Worm (Caenorhabditis elegans) whole organism, early embryonic: ENCODE results near the gene Y62H9A.16.
"Not testable (repeated sequence)": the region's sequence is repeated elsewhere in the genome, so short reads cannot be mapped to it uniquely, and the experiment has no call there.

Experiments
- B0310.2 ChIP-seq: sonication (generic microtip); optimal IDR thresholded peaks from 2 replicates; lab custom pipeline; 2016; ENCODE audit warnings: mild to moderate bottlenecking, missing genetic modification characterization, missing compliant biosample characterization
- F13C5.2 ChIP-seq: sonication (generic microtip); optimal IDR thresholded peaks from 2 replicates; lab custom pipeline; 2017; ENCODE audit warnings: mild to moderate bottlenecking, missing genetic modification characterization, inconsistent platforms, missing compliant biosample characterization
- aly-1 ChIP-seq: sonication (generic microtip); optimal IDR thresholded peaks from 2 replicates; lab custom pipeline; 2016; ENCODE audit warnings: missing genetic modification characterization, missing compliant biosample characterization
- ama-1 ChIP-seq: fragments of 150-350 bp; optimal IDR thresholded peaks from 2 replicates; lab custom pipeline; 2014
- ceh-13 ChIP-seq: fragments of 200-800 bp; sonication (Bioruptor generic); optimal IDR thresholded peaks from 2 replicates; lab custom pipeline; 2018; ENCODE audit warnings: mild to moderate bottlenecking, missing genetic modification characterization, missing compliant biosample characterization
- ceh-36 ChIP-seq: sonication (generic microtip); optimal IDR thresholded peaks from 2 replicates; lab custom pipeline; 2016; ENCODE audit warnings: missing genetic modification characterization, inconsistent platforms, missing compliant biosample characterization
- ets-7 ChIP-seq: sonication (generic microtip); optimal IDR thresholded peaks from 2 replicates; lab custom pipeline; 2016; ENCODE audit warnings: missing genotype, missing genetic modification characterization, missing compliant biosample characterization
- flt-1 ChIP-seq: fragments of 200-800 bp; sonication (Bioruptor generic); IDR thresholded peaks from 2 replicates; pipeline ENCODE4 v1.3.6; 2022; ENCODE audit warnings: missing genetic modification characterization, missing compliant biosample characterization
- hmbx-1 ChIP-seq: sonication (generic microtip); optimal IDR thresholded peaks from 2 replicates; lab custom pipeline; 2016; ENCODE audit warnings: mild to moderate bottlenecking, missing genetic modification characterization, missing compliant biosample characterization
- hmg-4 ChIP-seq: fragments of 200-800 bp; sonication (Bioruptor generic); optimal IDR thresholded peaks from 2 replicates; lab custom pipeline; 2018; ENCODE audit warnings: mild to moderate bottlenecking, missing genetic modification characterization, missing compliant biosample characterization
- hnd-1 ChIP-seq: sonication (generic microtip); optimal IDR thresholded peaks from 2 replicates; lab custom pipeline; 2016; ENCODE audit warnings: missing genetic modification characterization, missing compliant biosample characterization
- pes-1 ChIP-seq: fragments of 200-800 bp; sonication (Bioruptor generic); IDR thresholded peaks from 2 replicates; pipeline ENCODE4 v1.3.6; 2022; ENCODE audit warnings: missing genetic modification reagents, missing genetic modification characterization, missing compliant biosample characterization
- scrt-1 ChIP-seq: fragments of 200-800 bp; sonication (Bioruptor generic); IDR thresholded peaks from 2 replicates; pipeline ENCODE4 v1.3.6; 2022; ENCODE audit warnings: missing genetic modification characterization, missing compliant biosample characterization
- sea-1 ChIP-seq: fragments of 200-800 bp; sonication (Bioruptor generic); conservative IDR thresholded peaks from 2 replicates; pipeline ENCODE4 v1.3.6; 2022; ENCODE audit warnings: missing genetic modification characterization, missing compliant biosample characterization
- tbx-11 ChIP-seq: fragments of 200-800 bp; sonication (Bioruptor generic); IDR thresholded peaks from 2 replicates; pipeline ENCODE4 v1.3.6; 2022; ENCODE audit warnings: missing genetic modification characterization, missing compliant biosample characterization
- tbx-37 ChIP-seq: fragments of 200-800 bp; sonication (Bioruptor generic); conservative IDR thresholded peaks from 2 replicates; pipeline ENCODE4 v1.3.6; 2022; ENCODE audit warnings: missing genetic modification reagents, missing genetic modification characterization, missing compliant biosample characterization
- tra-4 ChIP-seq: sonication (generic microtip); optimal IDR thresholded peaks from 2 replicates; lab custom pipeline; 2017; ENCODE audit warnings: missing genetic modification characterization, missing compliant biosample characterization

Gene Y62H9A.16

DNA sequence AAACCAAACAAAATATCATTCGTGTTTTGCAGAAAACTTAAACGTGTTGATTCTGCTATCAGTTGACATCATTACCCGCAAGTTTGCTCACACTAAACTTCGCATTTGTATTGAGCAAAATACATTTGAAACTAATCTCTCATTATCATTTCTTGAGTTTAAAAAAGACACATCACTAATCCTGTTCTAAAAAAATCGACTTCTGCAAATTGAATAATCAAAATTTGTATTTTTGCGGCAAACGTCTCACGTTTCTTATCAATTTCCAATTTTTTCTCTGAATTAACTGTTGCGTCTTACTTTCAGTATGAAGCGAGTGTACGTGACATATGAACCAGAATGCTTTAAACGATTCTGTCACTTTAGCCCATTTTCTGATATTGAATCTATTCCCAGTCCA is 41.7 kb downstream of the Y62H9A.16 start, which contains the start of gene C49F5.8:
TSS of gene C49F5.8 (plus strand) at position 301 of the 400 bp plus-strand sequence.
- TF ChIP-seq aly-1 (tag; lab: Kevin White, UChicago) (no peak), hnd-1 (tag; lab: Kevin White, UChicago) (no peak), tra-4 (no peak), hmbx-1 (tag; lab: Kevin White, UChicago) (no peak), sea-1 (GFP tag; lab: Robert Waterston, UW) (no peak), ama-1 (lab: Kevin White, UChicago) (no peak), ceh-13 (GFP tag; lab: Kevin White, UChicago) (no peak), tbx-37 (GFP tag; lab: Robert Waterston, UW) (no peak), hmg-4 (GFP tag; lab: Kevin White, UChicago) (no peak), flt-1 (GFP tag; lab: Robert Waterston, UW) (no peak), ets-7 (tag; lab: Kevin White, UChicago) (no peak), pes-1 (GFP tag; lab: Robert Waterston, UW) (no peak), scrt-1 (GFP tag; lab: Robert Waterston, UW) (no peak)

DNA sequence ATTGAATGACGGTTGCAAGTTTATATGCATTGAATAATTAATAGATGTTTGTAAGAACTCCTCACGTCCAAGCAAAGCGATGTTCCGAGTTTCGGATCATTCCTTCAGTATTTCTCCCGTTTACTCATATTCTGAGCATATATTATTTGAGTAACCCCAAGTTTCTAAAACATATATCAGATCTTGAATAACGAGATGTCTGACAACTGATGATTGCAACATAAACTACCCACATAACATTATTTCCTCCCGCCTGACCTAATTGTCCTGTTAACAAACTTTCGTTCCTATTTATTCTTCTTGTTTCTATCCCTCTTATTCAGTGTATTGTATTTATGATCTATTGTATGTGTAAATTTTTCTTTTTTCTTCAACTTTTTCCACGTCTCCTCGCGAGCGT is 43.0 kb downstream of the Y62H9A.16 start, which contains the start of gene C49F5.13:
TSS of gene C49F5.13 (plus strand) at position 301 of the 400 bp plus-strand sequence.
- TF ChIP-seq hmg-4 (GFP tag; lab: Kevin White, UChicago); aly-1 (tag; lab: Kevin White, UChicago); ceh-13 (GFP tag; lab: Kevin White, UChicago): not testable (repeated sequence)

DNA sequence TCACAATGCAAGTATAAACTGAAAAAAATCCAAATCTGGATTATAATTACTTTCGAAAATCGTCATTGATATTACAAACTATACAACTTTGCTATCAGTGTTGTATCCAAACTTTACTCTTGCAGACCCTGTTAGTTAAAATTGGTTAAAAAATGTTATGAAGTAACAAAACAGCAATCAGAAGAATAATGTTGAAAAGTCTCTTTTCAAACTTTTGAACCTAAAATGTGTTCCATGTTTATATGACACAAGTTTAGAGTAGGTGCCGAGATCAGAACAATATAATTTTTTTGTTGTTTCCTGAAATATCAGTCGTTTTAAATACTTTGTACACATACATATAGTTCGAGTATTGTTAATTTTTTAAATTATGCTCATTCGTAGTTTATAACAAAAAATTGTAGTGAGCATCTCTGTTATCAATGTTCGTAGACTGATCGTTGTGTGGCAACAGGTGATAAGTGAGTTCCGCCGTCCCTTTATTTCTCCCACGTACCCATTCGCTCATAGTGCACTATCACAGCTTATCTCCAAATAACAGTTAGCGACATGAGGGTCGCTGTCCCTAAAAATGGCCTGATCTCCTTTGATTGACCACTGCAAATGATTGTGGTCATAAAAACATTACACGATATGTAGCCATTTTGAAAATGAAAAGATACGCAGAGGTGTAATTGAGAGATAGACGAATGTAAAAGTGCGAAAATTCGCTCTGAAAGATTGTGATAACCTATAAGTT is 44.1 kb downstream of the Y62H9A.16 start:
- TF ChIP-seq hmg-4 (GFP tag; lab: Kevin White, UChicago) (no peak), flt-1 (GFP tag; lab: Robert Waterston, UW) (no peak), F13C5.2 (tag; lab: Kevin White, UChicago) (no peak), scrt-1 (GFP tag; lab: Robert Waterston, UW) (no peak), ceh-13 (GFP tag; lab: Kevin White, UChicago) (no peak), sea-1 (GFP tag; lab: Robert Waterston, UW) (no peak), ama-1 (lab: Kevin White, UChicago) (no peak), tbx-37 (GFP tag; lab: Robert Waterston, UW) (no peak), ets-7 (tag; lab: Kevin White, UChicago) (no peak), aly-1 (tag; lab: Kevin White, UChicago) (no peak), tbx-11 (no peak), ceh-36 (no peak), pes-1 (GFP tag; lab: Robert Waterston, UW) (no peak), tra-4 (no peak), B0310.2 (tag; lab: Kevin White, UChicago) (no peak), hnd-1 (tag; lab: Kevin White, UChicago) (no peak), hmbx-1 (tag; lab: Kevin White, UChicago) (no peak)

DNA sequence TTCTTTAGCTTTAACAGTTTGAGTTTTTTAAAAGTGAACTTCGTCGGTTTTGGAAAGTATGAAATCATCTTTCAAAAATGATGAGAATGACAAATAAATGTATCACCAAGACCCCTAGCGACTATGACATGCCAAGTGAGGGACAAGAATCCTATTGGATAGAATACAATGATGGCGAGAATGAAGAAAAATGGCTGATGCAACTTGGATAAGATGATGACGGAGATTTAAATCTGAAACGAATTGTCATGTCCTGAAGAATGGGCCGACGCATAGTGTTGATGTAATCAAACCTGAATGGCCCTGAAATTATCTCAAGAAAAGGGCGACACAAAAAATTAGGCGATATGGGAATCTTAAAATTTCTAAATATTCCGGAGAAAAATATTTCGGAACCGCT is 45.6 kb downstream of the Y62H9A.16 start:
- TF ChIP-seq B0310.2 (tag; lab: Kevin White, UChicago) = no peak
- no peak for TF ChIP-seq pes-1 (GFP tag; lab: Robert Waterston, UW)
- no peak for TF ChIP-seq tra-4
- no peak for TF ChIP-seq hmbx-1 (tag; lab: Kevin White, UChicago)
- TF ChIP-seq tbx-11 = no peak
- TF ChIP-seq ets-7 (tag; lab: Kevin White, UChicago) = no peak
- TF ChIP-seq ceh-13 (GFP tag; lab: Kevin White, UChicago) = no peak
- TF ChIP-seq hmg-4 (GFP tag; lab: Kevin White, UChicago) = no peak
- TF ChIP-seq flt-1 (GFP tag; lab: Robert Waterston, UW) = no peak
- no peak for TF ChIP-seq F13C5.2 (tag; lab: Kevin White, UChicago)
- TF ChIP-seq aly-1 (tag; lab: Kevin White, UChicago) = no peak
- TF ChIP-seq hnd-1 (tag; lab: Kevin White, UChicago) = no peak
- TF ChIP-seq scrt-1 (GFP tag; lab: Robert Waterston, UW) = no peak
- no peak for TF ChIP-seq tbx-37 (GFP tag; lab: Robert Waterston, UW)
- no peak for TF ChIP-seq ceh-36
- TF ChIP-seq sea-1 (GFP tag; lab: Robert Waterston, UW) = no peak
- TF ChIP-seq ama-1 (lab: Kevin White, UChicago) = no peak

DNA sequence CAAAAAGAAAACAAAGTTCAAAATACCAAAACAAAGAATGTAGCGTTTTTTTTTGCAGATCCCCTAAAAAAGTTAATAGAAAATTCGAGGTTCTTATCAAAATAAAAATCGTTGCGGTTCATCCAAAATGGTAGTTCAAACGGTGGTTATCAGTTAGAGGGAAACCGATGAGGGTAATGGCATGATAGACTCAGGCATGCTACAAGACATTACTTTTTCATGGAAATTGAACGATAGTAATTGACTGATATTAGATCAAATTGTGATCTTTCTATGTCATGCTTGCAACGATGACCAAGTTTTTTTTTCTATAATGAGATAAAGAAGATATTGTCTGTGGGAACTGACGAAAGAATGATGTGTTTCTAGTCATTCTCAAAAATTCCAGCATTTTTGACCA is 46.5 kb downstream of the Y62H9A.16 start:
- TF ChIP-seq ceh-36 (no peak), F13C5.2 (tag; lab: Kevin White, UChicago) (no peak), hnd-1 (tag; lab: Kevin White, UChicago) (no peak), tbx-37 (GFP tag; lab: Robert Waterston, UW) (no peak), pes-1 (GFP tag; lab: Robert Waterston, UW) (no peak), flt-1 (GFP tag; lab: Robert Waterston, UW) (no peak), scrt-1 (GFP tag; lab: Robert Waterston, UW) (no peak), hmg-4 (GFP tag; lab: Kevin White, UChicago) (no peak), hmbx-1 (tag; lab: Kevin White, UChicago) (no peak), ama-1 (lab: Kevin White, UChicago) (no peak), tbx-11 (no peak), aly-1 (tag; lab: Kevin White, UChicago) (no peak), sea-1 (GFP tag; lab: Robert Waterston, UW) (no peak), ets-7 (tag; lab: Kevin White, UChicago) (no peak), B0310.2 (tag; lab: Kevin White, UChicago) (no peak), tra-4 (no peak)

DNA sequence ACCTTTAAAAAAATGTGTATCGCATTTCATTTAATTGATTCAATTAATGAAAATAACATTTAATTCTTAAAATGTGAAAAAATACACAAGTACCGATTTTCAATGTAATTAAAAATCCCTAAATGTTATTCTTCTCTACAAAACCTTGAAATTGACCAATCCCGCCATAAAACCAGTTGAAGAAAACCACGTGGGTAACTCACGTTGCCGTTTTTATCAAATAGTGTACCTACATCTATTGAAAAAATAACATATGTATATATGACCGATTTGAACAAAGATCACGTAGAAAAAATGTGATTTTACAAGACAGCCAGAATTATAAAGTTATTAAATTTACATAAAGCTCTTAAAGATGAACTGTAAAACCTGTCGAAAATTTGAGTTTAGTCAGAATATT is 47.1 kb downstream of the Y62H9A.16 start:
- TF ChIP-seq sea-1 (GFP tag; lab: Robert Waterston, UW) (no peak), hmbx-1 (tag; lab: Kevin White, UChicago) (no peak), ama-1 (lab: Kevin White, UChicago) (no peak), flt-1 (GFP tag; lab: Robert Waterston, UW) (no peak), tbx-37 (GFP tag; lab: Robert Waterston, UW) (no peak), ets-7 (tag; lab: Kevin White, UChicago) (no peak), hmg-4 (GFP tag; lab: Kevin White, UChicago) (no peak), tra-4 (no peak), aly-1 (tag; lab: Kevin White, UChicago) (no peak), F13C5.2 (tag; lab: Kevin White, UChicago) (no peak)
